Worm (Caenorhabditis elegans): ENCODE data around the gene chil-13.

- TF ChIP-seq madf-2 (tag; optimal IDR thresholded peaks at IDR 0.05) (no peak), elt-2 (tag; optimal IDR thresholded peaks at IDR 0.05) (no peak), lim-6 (tag; optimal IDR thresholded peaks at IDR 0.05) (no peak)
These were observed 12.1 kb downstream of the chil-13 start, which contains the start of gene M176.10 for ce11 chrII:9426076-9426475.
